Fruit fly (Drosophila melanogaster) whole organism, embryonic: ENCODE data around the gene EloB.

Experiments used
- Atf6 ChIP-seq: fragments of 200-800 bp; sonication (Bioruptor generic); IDR thresholded peaks from 2 replicates; pipeline ENCODE4 v1.3.6; 2022; ENCODE audit warnings: missing biosample characterization, missing genetic modification characterization
- CG10565 ChIP-seq: fragments of 200-800 bp; sonication (Bioruptor generic); optimal IDR thresholded peaks from 3 replicates; lab custom pipeline; 2016; ENCODE audit warnings: missing biosample characterization, mild to moderate bottlenecking, missing genetic modification characterization
- CG10959 ChIP-seq: fragments of 200-800 bp; sonication (Bioruptor generic); IDR thresholded peaks from 2 replicates; pipeline ENCODE4 v1.3.6; 2022; ENCODE audit warnings: missing biosample characterization, missing genetic modification characterization
- CG15011 ChIP-seq: fragments of 200-800 bp; sonication (Bioruptor generic); optimal IDR thresholded peaks from 3 replicates; lab custom pipeline; 2018; ENCODE audit warnings: missing biosample characterization, mild to moderate bottlenecking, missing genetic modification characterization
- CG15514 ChIP-seq: fragments of 200-800 bp; sonication (Bioruptor generic); optimal IDR thresholded peaks from 3 replicates; lab custom pipeline; 2017; ENCODE audit warnings: missing biosample characterization, missing genetic modification characterization, mild to moderate bottlenecking, moderate library complexity, missing genetic modification reagents
- CG1602 ChIP-seq: fragments of 200-800 bp; sonication (Bioruptor generic); optimal IDR thresholded peaks from 3 replicates; lab custom pipeline; 2016; ENCODE audit warnings: missing biosample characterization, missing genetic modification characterization
- CG16863 ChIP-seq: fragments of 200-800 bp; sonication (Bioruptor generic); optimal IDR thresholded peaks from 3 replicates; lab custom pipeline; 2016; ENCODE audit warnings: missing biosample characterization, missing genetic modification characterization
- CG17568 ChIP-seq: fragments of 200-800 bp; sonication (Bioruptor generic); optimal IDR thresholded peaks from 2 replicates; lab custom pipeline; 2018; ENCODE audit warnings: missing biosample characterization, mild to moderate bottlenecking, missing genetic modification characterization, moderate library complexity
- CG31441 ChIP-seq: fragments of 200-800 bp; sonication (Bioruptor generic); IDR thresholded peaks from 2 replicates; pipeline ENCODE4 v1.3.6; 2022; ENCODE audit warnings: missing biosample characterization, missing genetic modification characterization
- CG33213 ChIP-seq: fragments of 200-800 bp; sonication (Bioruptor generic); optimal IDR thresholded peaks from 3 replicates; lab custom pipeline; 2016; ENCODE audit warnings: missing biosample characterization, missing genetic modification characterization
- CG34422 ChIP-seq: fragments of 200-800 bp; sonication (Bioruptor generic); IDR thresholded peaks from 3 replicates; pipeline ENCODE4 v1.3.6; 2022; ENCODE audit warnings: missing biosample characterization, missing genetic modification characterization
- CG3847 ChIP-seq: fragments of 200-800 bp; sonication (Bioruptor generic); IDR thresholded peaks from 2 replicates; pipeline ENCODE4 v1.3.6; 2022; ENCODE audit warnings: missing biosample characterization, missing genetic modification characterization
- CG7963 ChIP-seq: fragments of 200-800 bp; sonication (Bioruptor generic); IDR thresholded peaks from 3 replicates; pipeline ENCODE4 v1.3.6; 2022; ENCODE audit warnings: missing biosample characterization, missing genetic modification characterization; ENCODE audit not compliant: partially characterized antibody
- CG9437 ChIP-seq: fragments of 200-800 bp; sonication (Bioruptor generic); optimal IDR thresholded peaks from 2 replicates; lab custom pipeline; 2018; ENCODE audit warnings: missing biosample characterization, mild to moderate bottlenecking, missing genetic modification characterization
- CG9609 ChIP-seq: fragments of 200-800 bp; sonication (Bioruptor generic); optimal IDR thresholded peaks from 3 replicates; lab custom pipeline; 2016; ENCODE audit warnings: missing biosample characterization, missing genetic modification characterization
- Chrac-16 ChIP-seq: fragments of 200-800 bp; sonication (Bioruptor generic); optimal IDR thresholded peaks from 3 replicates; lab custom pipeline; 2016; ENCODE audit warnings: missing biosample characterization, missing genetic modification characterization
- D ChIP-seq, 2 experiments: fragments of 200-800 bp in 1 of 2; fragments of >200 bp in 1 of 2; sonication (Bioruptor generic) in 1 of 2; optimal IDR thresholded peaks; 2 replicates in 1 of 2; 3 replicates in 1 of 2; lab custom pipeline; 2017; ENCODE audit warnings: mild to moderate bottlenecking in 1 of 2, missing biosample characterization in 1 of 2, missing genetic modification characterization in 1 of 2, missing genetic modification reagents in 1 of 2
- D19B ChIP-seq: fragments of 200-800 bp; sonication (Bioruptor generic); optimal IDR thresholded peaks from 2 replicates; lab custom pipeline; 2017; ENCODE audit warnings: missing biosample characterization, mild to moderate bottlenecking, missing genetic modification characterization
- Dad ChIP-seq: fragments of 200-800 bp; sonication (Bioruptor generic); optimal IDR thresholded peaks from 3 replicates; lab custom pipeline; 2016; ENCODE audit warnings: missing biosample characterization, missing genetic modification characterization
- Dfd ChIP-seq, 2 experiments: fragments of >200 bp; optimal IDR thresholded peaks; 2 replicates each; lab custom pipeline; 2017; ENCODE audit warnings: missing biosample characterization in 2 of 2, missing genetic modification characterization in 2 of 2
- Eip74EF ChIP-seq, 2 experiments: fragments of 200-800 bp in 1 of 2; fragments of >200 bp in 1 of 2; sonication (Bioruptor generic) in 1 of 2; optimal IDR thresholded peaks; 2 replicates each; lab custom pipeline; 2017 to 2019; ENCODE audit warnings: missing biosample characterization in 2 of 2, missing genetic modification characterization in 2 of 2, mild to moderate bottlenecking in 1 of 2, moderate library complexity in 1 of 2
- Fer3 ChIP-seq: fragments of 200-800 bp; sonication (Bioruptor generic); optimal IDR thresholded peaks from 2 replicates; lab custom pipeline; 2018; ENCODE audit warnings: missing biosample characterization, mild to moderate bottlenecking, missing genetic modification characterization, moderate library complexity
- Gsc ChIP-seq: fragments of 200-800 bp; sonication (Bioruptor generic); IDR thresholded peaks from 2 replicates; pipeline ENCODE4 v1.3.6; 2022; ENCODE audit warnings: missing biosample characterization, missing genetic modification characterization
- HLH3B ChIP-seq: fragments of 200-800 bp; sonication (Bioruptor generic); IDR thresholded peaks from 2 replicates; pipeline ENCODE4 v1.3.6; 2022; ENCODE audit warnings: missing biosample characterization, missing genetic modification characterization
- Hand ChIP-seq: fragments of 200-800 bp; sonication (Bioruptor generic); optimal IDR thresholded peaks from 2 replicates; lab custom pipeline; 2017; ENCODE audit warnings: mild to moderate bottlenecking, missing biosample characterization, missing genetic modification reagents, missing genetic modification characterization
- Myb ChIP-seq: fragments of 200-800 bp; sonication (Bioruptor generic); optimal IDR thresholded peaks from 2 replicates; lab custom pipeline; 2016; ENCODE audit warnings: missing biosample characterization, missing genetic modification characterization
- NFAT ChIP-seq: fragments of 200-800 bp; sonication (Bioruptor generic); IDR thresholded peaks from 2 replicates; pipeline ENCODE4 v1.3.6; 2022; ENCODE audit warnings: missing biosample characterization, missing genetic modification characterization
- Poxn ChIP-seq: fragments of 200-800 bp; sonication (Bioruptor generic); IDR thresholded peaks from 2 replicates; pipeline ENCODE4 v1.3.6; 2022; ENCODE audit warnings: missing biosample characterization, missing genetic modification characterization
- Sry-δ ChIP-seq: fragments of 200-800 bp; sonication (Bioruptor generic); optimal IDR thresholded peaks from 2 replicates; lab custom pipeline; 2016; ENCODE audit warnings: missing biosample characterization, missing genetic modification characterization
- az2 ChIP-seq: fragments of 200-800 bp; sonication (Bioruptor generic); optimal IDR thresholded peaks from 3 replicates; lab custom pipeline; 2016; ENCODE audit warnings: missing biosample characterization, missing genetic modification characterization
- btn ChIP-seq: fragments of 200-800 bp; sonication (Bioruptor generic); optimal IDR thresholded peaks from 2 replicates; lab custom pipeline; 2016; ENCODE audit warnings: missing biosample characterization, missing genetic modification characterization
- dan ChIP-seq: fragments of 200-800 bp; sonication (Bioruptor generic); IDR thresholded peaks from 2 replicates; pipeline ENCODE4 v1.3.6; 2022; ENCODE audit warnings: missing biosample characterization, missing genetic modification characterization
- disco-r ChIP-seq: fragments of 200-800 bp; sonication (Bioruptor generic); optimal IDR thresholded peaks from 2 replicates; lab custom pipeline; 2016; ENCODE audit warnings: missing biosample characterization, missing genetic modification characterization
- eve ChIP-seq, 2 experiments: fragments of >200 bp; optimal IDR thresholded peaks; 2 replicates each; lab custom pipeline; 2017; ENCODE audit warnings: missing biosample characterization in 2 of 2, missing genetic modification characterization in 2 of 2
- fd102C ChIP-seq: fragments of 200-800 bp; sonication (Bioruptor generic); optimal IDR thresholded peaks from 2 replicates; lab custom pipeline; 2018; ENCODE audit warnings: missing biosample characterization, mild to moderate bottlenecking, missing genetic modification characterization, moderate library complexity
- fd3F ChIP-seq: fragments of 200-800 bp; sonication (Bioruptor generic); optimal IDR thresholded peaks from 2 replicates; lab custom pipeline; 2018; ENCODE audit warnings: missing biosample characterization, mild to moderate bottlenecking, missing genetic modification characterization, moderate library complexity
- fru ChIP-seq: fragments of >200 bp; optimal IDR thresholded peaks from 2 replicates; lab custom pipeline; 2017
- h ChIP-seq: fragments of >200 bp; optimal IDR thresholded peaks from 2 replicates; lab custom pipeline; 2017
- jigr1 ChIP-seq: fragments of 200-800 bp; sonication (Bioruptor generic); IDR thresholded peaks from 3 replicates; pipeline ENCODE4 v1.3.6; 2022; ENCODE audit warnings: missing biosample characterization, missing genetic modification characterization
- kay ChIP-seq: fragments of 200-800 bp; sonication (Bioruptor generic); optimal IDR thresholded peaks from 2 replicates; lab custom pipeline; 2016; ENCODE audit warnings: missing biosample characterization, missing genetic modification characterization
- p53 ChIP-seq: fragments of 200-800 bp; sonication (Bioruptor generic); optimal IDR thresholded peaks from 2 replicates; lab custom pipeline; 2016; ENCODE audit warnings: missing biosample characterization, missing genetic modification characterization
- sc ChIP-seq, 3 experiments: fragments of >200 bp in 2 of 3; fragments of 200-800 bp in 1 of 3; sonication (Bioruptor generic) in 1 of 3; optimal IDR thresholded peaks; 2 replicates in 2 of 3; 3 replicates in 1 of 3; lab custom pipeline; 2017; ENCODE audit warnings: mild to moderate bottlenecking in 1 of 3, missing biosample characterization in 1 of 3, missing genetic modification characterization in 1 of 3, missing genetic modification reagents in 1 of 3
- tgo ChIP-seq: fragments of 200-800 bp; sonication (Bioruptor generic); IDR thresholded peaks from 3 replicates; pipeline ENCODE4 v1.3.6; 2022; ENCODE audit warnings: missing biosample characterization, missing genetic modification characterization
- tin ChIP-seq: fragments of 200-800 bp; sonication (Bioruptor generic); optimal IDR thresholded peaks from 3 replicates; lab custom pipeline; 2016; ENCODE audit warnings: missing biosample characterization, missing genetic modification characterization
- tio ChIP-seq: fragments of 200-800 bp; sonication (Bioruptor generic); optimal IDR thresholded peaks from 2 replicates; lab custom pipeline; 2017; ENCODE audit warnings: missing biosample characterization, missing genetic modification characterization, inconsistent platforms
- toy ChIP-seq: fragments of 200-800 bp; sonication (Bioruptor generic); IDR thresholded peaks from 2 replicates; pipeline ENCODE4 v1.3.6; 2022; ENCODE audit warnings: missing biosample characterization, missing genetic modification characterization
- tup ChIP-seq: fragments of 200-800 bp; sonication (Bioruptor generic); optimal IDR thresholded peaks from 2 replicates; lab custom pipeline; 2016; ENCODE audit warnings: missing biosample characterization, mild to moderate bottlenecking, missing genetic modification characterization, moderate library complexity
- wdn ChIP-seq: fragments of 200-800 bp; sonication (Bioruptor generic); IDR thresholded peaks from 2 replicates; pipeline ENCODE4 v1.3.6; 2022; ENCODE audit warnings: missing biosample characterization, missing genetic modification characterization
- wek ChIP-seq: fragments of 200-800 bp; sonication (Bioruptor generic); optimal IDR thresholded peaks from 3 replicates; lab custom pipeline; 2018; ENCODE audit warnings: missing biosample characterization, mild to moderate bottlenecking, missing genetic modification characterization, moderate library complexity

EloB gene

dm6 chr3R:20549855-20550603 is 29.6 kb downstream of the EloB start (continued):
- TF ChIP-seq sc (optimal IDR thresholded peaks at IDR 0.05; lab: Kevin White, UChicago) (no peak), sc (GFP tag; optimal IDR thresholded peaks at IDR 0.05; lab: Kevin White, UChicago) (peak; percentile 84), HLH3B (GFP tag; lab: Robert Waterston, UW) (peak; percentile 86), CG34422 (GFP tag; lab: Robert Waterston, UW) (peak; percentile 69), fd102C (GFP tag; lab: Kevin White, UChicago) (no peak), CG33213 (GFP tag; lab: Kevin White, UChicago) (no peak), Gsc (GFP tag; lab: Robert Waterston, UW) (no peak), wek (GFP tag; lab: Kevin White, UChicago) (no peak), Sry-δ (GFP tag; lab: Kevin White, UChicago) (no peak), NFAT (peak; percentile 33; the same call in 1 of the 2 replicates), D19B (peak; percentile 64), fru (lab: Kevin White, UChicago) (no peak), toy (GFP tag; lab: Robert Waterston, UW) (peak; percentile 69; the same call in 1 of the 2 replicates), Eip74EF (GFP tag; optimal IDR thresholded peaks at IDR 0.05; lab: Kevin White, UChicago) (peak in 1 of 2 experiments; percentile 64), D (optimal IDR thresholded peaks at IDR 0.05; lab: Kevin White, UChicago) (no peak), D (GFP tag; optimal IDR thresholded peaks at IDR 0.05; lab: Kevin White, UChicago) (peak; percentile 85), CG15514 (GFP tag; lab: Kevin White, UChicago) (peak; percentile 67), Chrac-16 (GFP tag; lab: Kevin White, UChicago) (peak; percentile 70), Dfd (GFP tag; optimal IDR thresholded peaks at IDR 0.05; lab: Kevin White, UChicago) (no peak), tgo (GFP tag; lab: Robert Waterston, UW) (peak; percentile 89), btn (no peak), tin (GFP tag; lab: Kevin White, UChicago) (peak; percentile 85), fd3F (GFP tag; lab: Kevin White, UChicago) (peak; percentile 77), CG9609 (GFP tag; lab: Kevin White, UChicago) (peak; percentile 36), CG10959 (GFP tag; lab: Robert Waterston, UW) (peak; percentile 82), jigr1 (GFP tag; lab: Robert Waterston, UW) (peak; percentile 50; the same call in 1 of the 3 replicates), tio (GFP tag; lab: Kevin White, UChicago) (peak; percentile 83), Fer3 (tag; lab: Kevin White, UChicago) (peak; percentile 89), Atf6 (GFP tag; lab: Robert Waterston, UW) (peak; percentile 87), Dad (GFP tag; lab: Kevin White, UChicago) (no peak), wdn (GFP tag; lab: Robert Waterston, UW) (no peak), eve (GFP tag; optimal IDR thresholded peaks at IDR 0.05; lab: Kevin White, UChicago) (peak in 1 of 2 experiments; percentile 94), dan (GFP tag; lab: Robert Waterston, UW) (peak; percentile 62; the same call in 1 of the 2 replicates), p53 (no peak), CG7963 (GFP tag; lab: Robert Waterston, UW) (no peak), az2 (GFP tag; lab: Kevin White, UChicago) (peak; percentile 85), CG15011 (GFP tag; lab: Kevin White, UChicago) (peak; percentile 62), CG10565 (GFP tag; lab: Kevin White, UChicago) (peak; percentile 25), CG17568 (peak; percentile 74), disco-r (GFP tag; lab: Kevin White, UChicago) (no peak), CG1602 (peak; percentile 81), h (lab: Kevin White, UChicago) (no peak), CG31441 (peak; percentile 86), CG9437 (GFP tag; lab: Kevin White, UChicago) (peak; percentile 71), kay (GFP tag; lab: Kevin White, UChicago) (peak; percentile 62), Hand (GFP tag; lab: Kevin White, UChicago) (peak; percentile 77), Poxn (GFP tag; lab: Robert Waterston, UW) (0 out of 2 replicates have a peak, but pooled peaks have one; percentile 39), Myb (GFP tag; lab: Kevin White, UChicago) (no peak), CG16863 (GFP tag; lab: Kevin White, UChicago) (peak; percentile 54), tup (GFP tag; lab: Kevin White, UChicago) (peak; percentile 70), CG3847 (GFP tag; lab: Robert Waterston, UW) (peak; percentile 81)
